Worm (Caenorhabditis elegans): Measurements from ENCODE around the gene cri-3.

cri-3 gene

DNA sequence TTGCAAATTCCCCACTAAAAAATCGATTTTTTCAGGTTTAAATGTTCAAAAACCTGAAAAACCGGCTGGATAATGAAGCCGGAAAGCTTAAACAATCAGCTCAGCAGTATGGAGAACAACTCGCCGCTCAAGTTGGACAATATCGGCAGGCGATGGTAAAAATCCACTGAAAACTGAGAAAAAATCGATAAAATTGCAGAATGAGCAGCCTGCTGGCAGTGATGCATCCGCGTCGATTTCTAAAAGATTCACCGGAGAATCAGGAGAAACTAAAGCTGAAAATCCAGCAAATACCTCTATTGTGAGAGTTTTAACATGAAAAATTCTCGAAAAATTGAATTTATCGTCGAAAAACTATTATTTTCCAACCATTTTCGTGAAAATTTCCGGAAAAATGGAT lies 9.4 kb downstream of the cri-3 start, which contains the start of gene golg-4:
Gene golg-4, plus strand, starts transcription at position 34 of the 400 bp plus-strand sequence.
- TF ChIP-seq pha-2 (tag; optimal IDR thresholded peaks at IDR 0.05) (no peak), ceh-48 (tag; optimal IDR thresholded peaks at IDR 0.05) (peak; percentile 12), unc-86 (tag; optimal IDR thresholded peaks at IDR 0.05) (no peak), ceh-2 (tag; optimal IDR thresholded peaks at IDR 0.05) (no peak), tbx-7 (tag; optimal IDR thresholded peaks at IDR 0.05) (no peak)

DNA sequence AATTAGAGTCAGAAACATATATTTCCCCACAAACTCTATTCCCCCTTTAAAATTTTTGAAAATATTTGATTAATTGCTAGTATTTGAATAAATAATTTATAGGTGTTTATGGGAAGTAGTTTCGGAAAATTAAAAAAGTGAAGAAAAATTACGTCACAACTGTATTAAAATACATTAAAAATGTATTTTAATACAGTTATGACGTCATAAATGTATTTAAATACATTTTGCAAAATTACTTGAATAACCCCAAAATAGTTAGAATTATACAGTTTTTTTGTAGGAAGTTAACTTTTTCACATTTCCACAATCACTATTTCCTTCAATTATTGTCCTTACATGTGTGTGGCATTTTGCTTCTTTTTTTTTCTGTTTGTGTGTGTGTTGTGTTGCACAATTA lies 17.3 kb downstream of the cri-3 start:
- TF ChIP-seq ceh-22 (tag; optimal IDR thresholded peaks at IDR 0.05) (no peak), mec-3 (tag; optimal IDR thresholded peaks at IDR 0.05; ENCODE audit: borderline replicate concordance) (no peak), ceh-2 (tag; optimal IDR thresholded peaks at IDR 0.05) (no peak), fax-1 (tag; optimal IDR thresholded peaks at IDR 0.05) (no peak), K02D7.2 (tag; optimal IDR thresholded peaks at IDR 0.05) (no peak), ceh-30 (tag; optimal IDR thresholded peaks at IDR 0.05) (no peak), ceh-45 (GFP tag; IDR thresholded peaks at IDR 0.05) (no peak), pax-1 (tag; optimal IDR thresholded peaks at IDR 0.05) (no peak), nhr-232 (tag; optimal IDR thresholded peaks at IDR 0.05) (no peak), madf-2 (tag; optimal IDR thresholded peaks at IDR 0.05) (no peak), dve-1 (tag; optimal IDR thresholded peaks at IDR 0.05) (no peak), K09A11.1 (tag; optimal IDR thresholded peaks at IDR 0.05; ENCODE audit: insufficient read depth) (no peak)

DNA sequence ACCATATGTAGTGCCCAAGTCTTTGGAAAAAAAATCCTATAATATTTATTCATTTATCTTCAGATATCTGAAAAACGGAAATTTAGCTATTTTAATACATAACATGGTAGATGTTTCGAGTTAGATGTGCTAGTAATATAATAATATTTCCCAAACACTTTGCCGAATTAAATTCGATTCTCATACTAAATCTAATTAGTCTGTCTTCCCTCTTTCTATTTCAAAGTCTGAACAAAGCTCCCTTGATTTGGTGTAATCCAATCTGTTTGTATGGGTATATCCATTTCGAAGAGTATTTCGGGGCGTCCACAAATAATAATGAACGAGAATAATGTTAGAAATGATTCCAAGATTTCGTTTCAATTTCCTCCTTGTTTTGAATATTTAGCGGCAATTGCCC lies 18.3 kb downstream of the cri-3 start:
- TF ChIP-seq unc-55 (GFP tag; optimal IDR thresholded peaks at IDR 0.05) (no peak), ceh-22 (tag; optimal IDR thresholded peaks at IDR 0.05) (no peak), C08G9.2 (tag; optimal IDR thresholded peaks at IDR 0.05) (no peak), tbx-7 (tag; optimal IDR thresholded peaks at IDR 0.05) (no peak), zip-5 (tag; optimal IDR thresholded peaks at IDR 0.05) (no peak), ztf-16 (tag; optimal IDR thresholded peaks at IDR 0.05) (no peak), pat-9 (tag; optimal IDR thresholded peaks at IDR 0.05) (no peak), ceh-31 (tag; optimal IDR thresholded peaks at IDR 0.05) (peak; percentile 29), che-1 (tag; optimal IDR thresholded peaks at IDR 0.05) (no peak), unc-42 (tag; optimal IDR thresholded peaks at IDR 0.05) (peak; percentile 97)

DNA sequence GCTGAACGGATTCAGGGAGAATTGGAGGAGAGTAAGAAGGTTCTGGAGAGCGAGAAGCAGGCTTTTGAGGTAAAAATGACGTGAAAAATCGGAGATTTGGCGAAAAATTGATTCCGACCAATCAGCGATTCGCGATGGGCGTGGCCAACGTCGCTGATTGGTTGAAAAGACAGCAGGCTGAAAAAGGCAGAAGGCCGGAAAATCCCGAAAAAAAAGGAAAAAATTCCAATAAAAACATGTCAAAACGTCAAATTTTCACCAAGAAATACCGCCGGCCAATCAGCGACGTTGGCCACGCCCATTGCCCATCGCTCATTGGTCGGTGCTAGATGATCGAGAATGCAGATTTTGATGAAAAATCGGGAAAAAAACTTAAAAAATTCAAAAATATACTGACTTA lies 21.3 kb downstream of the cri-3 start:
- no peak for TF ChIP-seq ceh-14 (tag; optimal IDR thresholded peaks at IDR 0.05)
- TF ChIP-seq ceh-34 (tag; optimal IDR thresholded peaks at IDR 0.05): no peak
- TF ChIP-seq nfya-1 (tag; optimal IDR thresholded peaks at IDR 0.05): peak; percentile 82

DNA sequence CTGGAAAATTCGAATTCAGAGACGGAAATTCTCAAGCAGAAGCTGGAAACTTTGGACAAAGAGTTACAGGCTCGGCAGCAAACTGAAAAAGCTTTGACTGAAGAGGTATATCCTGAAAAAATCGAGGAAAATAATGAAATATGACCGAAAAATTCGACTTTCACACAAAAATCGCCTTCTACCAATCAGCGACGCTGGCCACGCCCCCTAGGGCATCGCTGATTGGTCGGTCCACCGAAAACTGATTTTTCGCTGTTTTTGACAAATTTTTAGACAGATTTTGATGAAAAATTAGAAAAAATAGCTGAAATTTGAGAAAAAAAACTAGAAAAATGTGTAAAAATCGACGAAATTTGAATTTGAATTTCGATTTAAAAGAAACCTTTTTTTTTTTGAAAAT lies 22.8 kb downstream of the cri-3 start:
- TF ChIP-seq nfya-1 (tag; optimal IDR thresholded peaks at IDR 0.05) (peak; percentile 98), ceh-24 (tag; optimal IDR thresholded peaks at IDR 0.05) (no peak)

DNA sequence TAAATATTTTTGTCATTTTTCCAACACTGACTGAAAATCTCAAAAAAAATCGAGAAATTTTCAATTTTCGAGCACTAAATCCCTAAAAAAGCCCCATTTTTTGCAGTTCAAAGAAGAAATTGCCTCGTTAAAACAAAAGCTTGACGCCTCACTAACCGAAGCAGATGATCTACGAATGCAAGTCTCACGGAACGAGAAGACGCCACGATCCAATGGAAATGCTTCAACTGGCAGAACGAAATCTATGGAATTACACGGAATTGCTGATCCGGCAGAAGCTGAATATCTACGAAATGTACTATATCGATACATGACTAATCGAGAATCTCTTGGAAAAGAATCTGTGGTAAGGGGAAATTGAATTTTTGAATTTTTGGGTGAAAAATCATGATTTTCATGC lies 27.8 kb downstream of the cri-3 start:
- TF ChIP-seq C38D4.7 (GFP tag; optimal IDR thresholded peaks at IDR 0.05) (no peak), ztf-16 (tag; optimal IDR thresholded peaks at IDR 0.05) (no peak), ceh-9 (tag; optimal IDR thresholded peaks at IDR 0.05) (no peak), ref-2 (tag; optimal IDR thresholded peaks at IDR 0.05) (peak; percentile 17), unc-55 (GFP tag; optimal IDR thresholded peaks at IDR 0.05) (no peak), elt-4 (tag; optimal IDR thresholded peaks at IDR 0.05) (no peak), C08G9.2 (tag; optimal IDR thresholded peaks at IDR 0.05) (peak; percentile 54), F13H6.1 (tag; optimal IDR thresholded peaks at IDR 0.05) (no peak), pax-1 (tag; optimal IDR thresholded peaks at IDR 0.05) (no peak), sox-4 (tag; optimal IDR thresholded peaks at IDR 0.05) (no peak), lin-11 (tag; optimal IDR thresholded peaks at IDR 0.05) (no peak), hlh-8 (tag; optimal IDR thresholded peaks at IDR 0.05) (no peak), ceh-14 (tag; optimal IDR thresholded peaks at IDR 0.05) (peak; percentile 7), T23F11.4 (GFP tag; optimal IDR thresholded peaks at IDR 0.05) (no peak), pat-9 (tag; optimal IDR thresholded peaks at IDR 0.05) (no peak), ceh-34 (tag; optimal IDR thresholded peaks at IDR 0.05) (peak; percentile 17), K02D7.2 (tag; optimal IDR thresholded peaks at IDR 0.05) (no peak), lim-6 (tag; optimal IDR thresholded peaks at IDR 0.05) (peak; percentile 29), sox-2 (GFP tag; IDR thresholded peaks at IDR 0.05) (no peak), elt-2 (tag; optimal IDR thresholded peaks at IDR 0.05) (no peak), gmeb-2 (tag; optimal IDR thresholded peaks at IDR 0.05) (no peak), dmd-4 (tag; optimal IDR thresholded peaks at IDR 0.05; ENCODE audit: borderline replicate concordance) (no peak), ceh-6 (GFP tag; optimal IDR thresholded peaks at IDR 0.05) (no peak), ceh-2 (tag; optimal IDR thresholded peaks at IDR 0.05) (peak; percentile 48)

Data from whole organism, late embryonic.